Worm (Caenorhabditis elegans): ENCODE measurements around the gene C01B9.1.

ce11 chrII:13765952-13766351 lies 5.4 kb upstream of the C01B9.1 start, which contains the start of gene arrd-12:
- TF ChIP-seq zag-1 (tag; optimal IDR thresholded peaks at IDR 0.05) (no peak), lin-39 (tag; optimal IDR thresholded peaks at IDR 0.05) (no peak), nhr-11 (tag; optimal IDR thresholded peaks at IDR 0.05) (no peak), unc-62 (GFP tag; optimal IDR thresholded peaks at IDR 0.05) (no peak), ZK546.5 (tag; optimal IDR thresholded peaks at IDR 0.05) (no peak), snpc-4 (tag; optimal IDR thresholded peaks at IDR 0.05) (no peak), tbx-2 (tag; optimal IDR thresholded peaks at IDR 0.05) (no peak)
